Worm (Caenorhabditis elegans): ENCODE results near the gene ins-12.

ce11 chrII:5582309-5582708 is 27.9 kb downstream of the ins-12 start, which contains the start of gene T25E4.2:
- no peak for TF ChIP-seq unc-130 (GFP tag; optimal IDR thresholded peaks at IDR 0.05)
- no peak for TF ChIP-seq K12H6.12 (tag; optimal IDR thresholded peaks at IDR 0.05)
- TF ChIP-seq nhr-27 (tag; optimal IDR thresholded peaks at IDR 0.05): no peak
- no peak for TF ChIP-seq attf-3 (GFP tag; conservative IDR thresholded peaks at IDR 0.05)

All from whole organism, young adult.